Worm (Caenorhabditis elegans): ENCODE measurements around the gene hil-7.

- TF ChIP-seq ceh-36 (tag; optimal IDR thresholded peaks at IDR 0.05) (no peak), tbx-37 (GFP tag; conservative IDR thresholded peaks at IDR 0.05) (no peak), pes-1 (GFP tag; IDR thresholded peaks at IDR 0.05) (no peak), ama-1 (optimal IDR thresholded peaks at IDR 0.05) (no peak), aly-1 (tag; optimal IDR thresholded peaks at IDR 0.05) (no peak), scrt-1 (GFP tag; IDR thresholded peaks at IDR 0.05) (no peak), hmbx-1 (tag; optimal IDR thresholded peaks at IDR 0.05) (no peak), hmg-4 (GFP tag; optimal IDR thresholded peaks at IDR 0.05) (no peak), F13C5.2 (tag; optimal IDR thresholded peaks at IDR 0.05) (no peak), tra-4 (tag; optimal IDR thresholded peaks at IDR 0.05) (no peak)
These were observed 40.2 kb upstream of the hil-7 start, which contains the start of gene nstp-2 for ce11 chrIV:6605863-6606262.

Data from whole organism, early embryonic.